Fruit fly (Drosophila melanogaster): ENCODE measurements around the gene Icmt.

Gene Icmt

DNA sequence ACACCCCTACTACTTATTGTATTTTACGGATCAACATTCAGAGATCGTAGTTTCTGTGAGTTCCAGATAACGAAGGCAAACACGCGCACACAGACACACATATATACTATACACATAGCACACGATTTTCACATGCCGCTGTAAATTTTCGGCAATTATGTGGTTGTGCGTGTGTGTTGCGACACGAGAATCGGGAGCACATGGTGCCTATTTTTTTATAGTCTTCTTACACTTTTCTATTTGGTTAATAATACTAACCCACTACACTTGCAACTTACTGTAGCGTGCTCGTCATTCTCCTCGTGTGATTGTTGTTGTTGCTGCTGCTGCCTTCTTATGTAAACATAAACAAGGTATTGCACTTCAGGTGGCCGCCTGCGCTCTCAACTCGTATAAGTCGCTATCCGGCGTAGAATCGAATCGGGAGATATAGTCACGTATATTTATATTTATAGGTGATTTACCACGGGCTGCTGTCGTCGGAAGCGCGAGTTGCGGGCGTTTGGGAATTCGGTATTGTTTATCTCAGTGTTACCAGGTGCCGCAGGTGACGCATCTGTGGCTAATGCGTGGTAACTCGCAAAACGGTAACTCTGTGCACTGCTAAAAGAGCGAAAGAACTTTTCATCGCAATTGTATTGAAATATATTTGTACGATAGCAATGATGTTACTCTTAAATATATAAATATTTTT, 4.2 kb downstream of the Icmt start, which contains the start of gene Adk2 (continued):
- no peak for TF ChIP-seq CG6175 (GFP tag; IDR thresholded peaks at IDR 0.05)
- no peak for TF ChIP-seq run (tag; optimal IDR thresholded peaks at IDR 0.05)
- TF ChIP-seq pzg (GFP tag; optimal IDR thresholded peaks at IDR 0.05), result peak; percentile 73
- TF ChIP-seq CG7987 (GFP tag; optimal IDR thresholded peaks at IDR 0.05), result peak; percentile 34
- TF ChIP-seq row (GFP tag; IDR thresholded peaks at IDR 0.05), result peak; percentile 73
- peak in 1 of 2 experiments; percentile 89 for TF ChIP-seq Pdp1 (GFP tag; optimal IDR thresholded peaks at IDR 0.05)
- no peak for TF ChIP-seq CG1233 (GFP tag; optimal IDR thresholded peaks at IDR 0.05)
- TF ChIP-seq klu (GFP tag; IDR thresholded peaks at IDR 0.05), result 0 out of 2 replicates have a peak, but pooled peaks have one; percentile 16
- TF ChIP-seq Fer1 (GFP tag; optimal IDR thresholded peaks at IDR 0.05), result no peak
- peak; percentile 58 for TF ChIP-seq kah (GFP tag; optimal IDR thresholded peaks at IDR 0.05)
- TF ChIP-seq CG15601 (tag; optimal IDR thresholded peaks at IDR 0.05), result no peak
- peak; percentile 44; the same call in 2 of the 3 replicates for TF ChIP-seq tgo (GFP tag; IDR thresholded peaks at IDR 0.05)
- peak; percentile 11; the same call in 1 of the 2 replicates for TF ChIP-seq esg (GFP tag; conservative IDR thresholded peaks at IDR 0.05)
- TF ChIP-seq Ptx1 (GFP tag; IDR thresholded peaks at IDR 0.05), result peak; percentile 71
- peak; percentile 80 for TF ChIP-seq NFAT (GFP tag; IDR thresholded peaks at IDR 0.05)
- peak; percentile 75 for TF ChIP-seq CG32532 (GFP tag; IDR thresholded peaks at IDR 0.05)
- no peak for TF ChIP-seq jing (GFP tag; optimal IDR thresholded peaks at IDR 0.05)
- no peak for TF ChIP-seq sc (optimal IDR thresholded peaks at IDR 0.05)
- no peak for TF ChIP-seq sc (GFP tag; optimal IDR thresholded peaks at IDR 0.05)
- TF ChIP-seq CG4360 (GFP tag; IDR thresholded peaks at IDR 0.05), result peak; percentile 82
- peak; percentile 74 for TF ChIP-seq nerfin-1 (tag; optimal IDR thresholded peaks at IDR 0.05)
- no peak for TF ChIP-seq CG12391 (tag; optimal IDR thresholded peaks at IDR 0.05)
- TF ChIP-seq tup (GFP tag; optimal IDR thresholded peaks at IDR 0.05), result peak; percentile 29
- no peak for TF ChIP-seq CG18599 (GFP tag; optimal IDR thresholded peaks at IDR 0.05)
- TF ChIP-seq CG4730 (GFP tag; IDR thresholded peaks at IDR 0.05), result no peak
- no peak for TF ChIP-seq CG7786 (GFP tag; optimal IDR thresholded peaks at IDR 0.05)
- 0 out of 3 replicates have a peak, but pooled peaks have one; percentile 14 for TF ChIP-seq CG11695 (GFP tag; IDR thresholded peaks at IDR 0.05)
- TF ChIP-seq kni (GFP tag; optimal IDR thresholded peaks at IDR 0.05), result peak; percentile 41
- no peak for TF ChIP-seq CG13624 (GFP tag; optimal IDR thresholded peaks at IDR 0.05)
- peak; percentile 24; the same call in 1 of the 2 replicates for TF ChIP-seq ttk (GFP tag; IDR thresholded peaks at IDR 0.05)
- peak; percentile 8 for TF ChIP-seq Elba2 (GFP tag; optimal IDR thresholded peaks at IDR 0.05)
- TF ChIP-seq CG13287 (GFP tag; IDR thresholded peaks at IDR 0.05; ENCODE audit: partially characterized antibody), result no peak; the same call in 1 of the 2 replicates
- TF ChIP-seq sna (GFP tag; IDR thresholded peaks at IDR 0.05; ENCODE audit: partially characterized antibody), result peak; percentile 23; the same call in 1 of the 2 replicates
- TF ChIP-seq CG15073 (GFP tag; optimal IDR thresholded peaks at IDR 0.05), result peak; percentile 19
- peak; percentile 75 for TF ChIP-seq CG8924 (tag; optimal IDR thresholded peaks at IDR 0.05)
- TF ChIP-seq CG7963 (GFP tag; IDR thresholded peaks at IDR 0.05; ENCODE audit: partially characterized antibody), result no peak
- no peak for TF ChIP-seq lbe (GFP tag; optimal IDR thresholded peaks at IDR 0.05)
- TF ChIP-seq Ets65A (GFP tag), result peak; percentile 45
- TF ChIP-seq CG4282 (GFP tag; optimal IDR thresholded peaks at IDR 0.05), result no peak
- peak; percentile 48 for TF ChIP-seq CG12769 (tag; optimal IDR thresholded peaks at IDR 0.05)
- 0 out of 2 replicates have a peak, but pooled peaks have one; percentile 27 for TF ChIP-seq ro (GFP tag; IDR thresholded peaks at IDR 0.05)
- peak; percentile 40; the same call in 2 of the 3 replicates for TF ChIP-seq Aef1 (GFP tag; IDR thresholded peaks at IDR 0.05)
- TF ChIP-seq CG15479 (GFP tag; optimal IDR thresholded peaks at IDR 0.05), result peak; percentile 52
- peak; percentile 0 for TF ChIP-seq kay (GFP tag; optimal IDR thresholded peaks at IDR 0.05)
- no peak for TF ChIP-seq CG18011 (GFP tag; optimal IDR thresholded peaks at IDR 0.05)
- no peak for TF ChIP-seq Sry-δ (GFP tag; optimal IDR thresholded peaks at IDR 0.05)
- no peak for TF ChIP-seq bcd (GFP tag; optimal IDR thresholded peaks at IDR 0.05)
- no peak for TF ChIP-seq CG10274 (GFP tag; optimal IDR thresholded peaks at IDR 0.05)
- no peak for TF ChIP-seq CG10565 (GFP tag; optimal IDR thresholded peaks at IDR 0.05)

All from whole organism, embryonic.